Worm (Caenorhabditis elegans) whole organism, L1 larva: ENCODE data around the gene cdr-7.

Experiments used
- C04F5.9 ChIP-seq: sonication (generic microtip); optimal IDR thresholded peaks from 2 replicates; lab custom pipeline; 2016; ENCODE audit warnings: missing genetic modification characterization, missing compliant biosample characterization
- C34B4.2 ChIP-seq: sonication (generic microtip); optimal IDR thresholded peaks from 2 replicates; lab custom pipeline; 2017; ENCODE audit warnings: mild to moderate bottlenecking, missing genetic modification characterization, missing compliant biosample characterization
- aha-1 ChIP-seq: fragments of 150-350 bp; optimal IDR thresholded peaks from 2 replicates; lab custom pipeline; 2014; ENCODE audit warnings: missing biosample characterization, missing genetic modification characterization
- alr-1 ChIP-seq: fragments of 200-800 bp; sonication (Bioruptor generic); optimal IDR thresholded peaks from 2 replicates; lab custom pipeline; 2018; ENCODE audit warnings: borderline replicate concordance, mild to moderate bottlenecking, missing genetic modification characterization, missing compliant biosample characterization
- ama-1 ChIP-seq: fragments of 150-350 bp; optimal IDR thresholded peaks from 2 replicates; lab custom pipeline; 2014
- ceh-63 ChIP-seq: fragments of 200-800 bp; sonication (Bioruptor generic); optimal IDR thresholded peaks from 2 replicates; lab custom pipeline; 2018; ENCODE audit warnings: mild to moderate bottlenecking, missing genetic modification characterization, missing compliant biosample characterization
- ceh-82 ChIP-seq, 3 experiments: fragments of 150-350 bp in 1 of 3; sonication (generic microtip) in 2 of 3; optimal IDR thresholded peaks; 2 replicates each; lab custom pipeline; 2014 to 2017; ENCODE audit warnings: missing biosample characterization in 3 of 3, missing genetic modification characterization in 3 of 3
- ceh-88 ChIP-seq: fragments of 200-800 bp; sonication (Bioruptor generic); IDR thresholded peaks from 2 replicates; pipeline ENCODE4 v1.3.6; 2022; ENCODE audit warnings: missing genetic modification characterization, missing compliant biosample characterization
- ceh-90 ChIP-seq: sonication (generic microtip); optimal IDR thresholded peaks from 2 replicates; lab custom pipeline; 2016; ENCODE audit warnings: missing genetic modification characterization, missing compliant biosample characterization
- dpl-1 ChIP-seq, 3 experiments: fragments of 150-350 bp in 2 of 3; sonication (generic microtip) in 1 of 3; optimal IDR thresholded peaks; 2 replicates each; lab custom pipeline; 2014 to 2017; ENCODE audit warnings: missing biosample characterization in 3 of 3, missing genetic modification characterization in 3 of 3, missing genetic modification reagents in 3 of 3
- dsc-1 ChIP-seq: sonication (generic microtip); optimal IDR thresholded peaks from 2 replicates; lab custom pipeline; 2016; ENCODE audit warnings: mild to moderate bottlenecking, missing genetic modification characterization, missing compliant biosample characterization
- efl-1 ChIP-seq, 4 experiments: fragments of 150-350 bp; optimal IDR thresholded peaks in 3 of 4; peaks in 1 of 4; 1 replicate in 1 of 4; 2 replicates in 3 of 4; lab custom pipeline; 2014; ENCODE audit warnings: missing biosample characterization in 2 of 4, missing genetic modification characterization in 2 of 4, missing genetic modification reagents in 2 of 4
- egl-13 ChIP-seq: sonication (generic microtip); optimal IDR thresholded peaks from 2 replicates; lab custom pipeline; 2016; ENCODE audit warnings: missing genotype, missing genetic modification reagents, missing genetic modification characterization, missing compliant biosample characterization
- ets-5 ChIP-seq: fragments of 200-800 bp; sonication (Bioruptor generic); IDR thresholded peaks from 2 replicates; pipeline ENCODE4 v1.3.6; 2022; ENCODE audit warnings: missing genetic modification characterization, missing compliant biosample characterization
- fkh-4 ChIP-seq: sonication (generic microtip); optimal IDR thresholded peaks from 2 replicates; lab custom pipeline; 2016; ENCODE audit warnings: missing compliant biosample characterization, missing genetic modification characterization, borderline replicate concordance
- hlh-4 ChIP-seq: sonication (generic microtip); optimal IDR thresholded peaks from 2 replicates; lab custom pipeline; 2016; ENCODE audit warnings: mild to moderate bottlenecking, missing genetic modification characterization, missing compliant biosample characterization
- irx-1 ChIP-seq: sonication (generic microtip); optimal IDR thresholded peaks from 2 replicates; lab custom pipeline; 2016; ENCODE audit warnings: missing genetic modification characterization, missing compliant biosample characterization
- lin-14 ChIP-seq: fragments of 200-800 bp; sonication (Bioruptor generic); optimal IDR thresholded peaks from 2 replicates; lab custom pipeline; 2018; ENCODE audit warnings: mild to moderate bottlenecking, missing genetic modification characterization, moderate library complexity, missing compliant biosample characterization
- lsy-2 ChIP-seq, 2 experiments: fragments of 150-350 bp; optimal IDR thresholded peaks; 2 replicates each; lab custom pipeline; 2014; ENCODE audit warnings: missing biosample characterization in 2 of 2, missing genetic modification characterization in 2 of 2
- mab-9 ChIP-seq: fragments of 200-800 bp; sonication (Bioruptor generic); IDR thresholded peaks from 2 replicates; pipeline ENCODE4 v1.3.6; 2022; ENCODE audit warnings: missing genetic modification reagents, missing genetic modification characterization, missing compliant biosample characterization
- mef-2 ChIP-seq: fragments of 150-350 bp; optimal IDR thresholded peaks from 2 replicates; lab custom pipeline; 2014; ENCODE audit warnings: missing biosample characterization, missing genetic modification characterization
- nhr-11 ChIP-seq: fragments of 150-350 bp; optimal IDR thresholded peaks from 2 replicates; lab custom pipeline; 2014; ENCODE audit warnings: missing biosample characterization, missing genetic modification characterization
- nhr-19 ChIP-seq: fragments of 200-800 bp; sonication (Bioruptor generic); conservative IDR thresholded peaks from 2 replicates; pipeline ENCODE4 v1.3.6; 2022; ENCODE audit warnings: missing genetic modification characterization, missing compliant biosample characterization
- nhr-20 ChIP-seq: sonication (generic microtip); optimal IDR thresholded peaks from 2 replicates; lab custom pipeline; 2016; ENCODE audit warnings: mild to moderate bottlenecking, missing genetic modification characterization, missing compliant biosample characterization
- nhr-77 ChIP-seq: fragments of 150-350 bp; optimal IDR thresholded peaks from 2 replicates; lab custom pipeline; 2014; ENCODE audit warnings: missing biosample characterization, missing genetic modification characterization
- nhr-84 ChIP-seq: sonication (generic microtip); optimal IDR thresholded peaks from 2 replicates; lab custom pipeline; 2017; ENCODE audit warnings: missing biosample characterization, missing genetic modification characterization
- nhr-85 ChIP-seq: sonication (generic microtip); peaks from one replicate; lab custom pipeline; 2016; ENCODE audit warnings: missing genetic modification characterization, inconsistent platforms, missing compliant biosample characterization
- pax-3 ChIP-seq: fragments of 200-800 bp; sonication (Bioruptor generic); optimal IDR thresholded peaks from 2 replicates; lab custom pipeline; 2018; ENCODE audit warnings: mild to moderate bottlenecking, missing genetic modification characterization, moderate library complexity, missing compliant biosample characterization
- sup-37 ChIP-seq: fragments of 200-800 bp; sonication (Bioruptor generic); optimal IDR thresholded peaks from 2 replicates; lab custom pipeline; 2018; ENCODE audit warnings: mild to moderate bottlenecking, missing genetic modification characterization, missing compliant biosample characterization
- swsn-7 ChIP-seq: sonication (generic microtip); optimal IDR thresholded peaks from 2 replicates; lab custom pipeline; 2016; ENCODE audit warnings: missing genetic modification characterization, missing compliant biosample characterization
- ztf-11 ChIP-seq, 2 experiments: sonication (generic microtip); optimal IDR thresholded peaks; 2 replicates each; lab custom pipeline; 2016 to 2017; ENCODE audit warnings: missing genetic modification characterization in 2 of 2, missing biosample characterization in 1 of 2, missing compliant biosample characterization in 1 of 2
- ztf-4 ChIP-seq: fragments of 150-350 bp; optimal IDR thresholded peaks from 2 replicates; lab custom pipeline; 2014; ENCODE audit warnings: missing biosample characterization, missing genetic modification characterization

The cdr-7 gene

ce11 chrV:12433105-12433504, 21.2 kb upstream of the cdr-7 start (continued):
- TF ChIP-seq alr-1 (tag; lab: Kevin White, UChicago) (no peak), egl-13 (tag; lab: Kevin White, UChicago) (no peak)

ce11 chrV:12432111-12432510, 20.2 kb upstream of the cdr-7 start, which contains the start of gene C54D10.13:
TSS of gene C54D10.13 (minus strand) at chrV:12432289.
- TF ChIP-seq dsc-1 (tag; lab: Kevin White, UChicago): no peak
- no peak for TF ChIP-seq nhr-77 (tag; lab: Kevin White, UChicago)
- no peak for TF ChIP-seq lin-14 (GFP tag; lab: Kevin White, UChicago)
- no peak for TF ChIP-seq ceh-82 (tag; optimal IDR thresholded peaks at IDR 0.05; lab: Kevin White, UChicago)
- TF ChIP-seq ceh-88 (GFP tag; lab: Robert Waterston, UW): no peak
- no peak for TF ChIP-seq nhr-19 (GFP tag; lab: Robert Waterston, UW)
- TF ChIP-seq nhr-20 (tag; lab: Kevin White, UChicago): no peak
- TF ChIP-seq ceh-63: no peak
- no peak for TF ChIP-seq dpl-1 (GFP tag; optimal IDR thresholded peaks at IDR 0.05; lab: Kevin White, UChicago)
- no peak for TF ChIP-seq C34B4.2 (tag; lab: Kevin White, UChicago)
- TF ChIP-seq mab-9 (GFP tag; lab: Robert Waterston, UW): no peak
- TF ChIP-seq efl-1 (optimal IDR thresholded peaks at IDR 0.05; lab: Kevin White, UChicago): no peak
- no peak for TF ChIP-seq efl-1 (GFP tag; optimal IDR thresholded peaks at IDR 0.05 in 1 of 2; lab: Kevin White, UChicago)
- TF ChIP-seq nhr-84: no peak
- TF ChIP-seq ztf-11 (tag; optimal IDR thresholded peaks at IDR 0.05; lab: Kevin White, UChicago): no peak
- TF ChIP-seq ama-1 (lab: Kevin White, UChicago): no peak
- TF ChIP-seq fkh-4 (tag; lab: Kevin White, UChicago): no peak
- no peak for TF ChIP-seq ztf-4 (tag; lab: Kevin White, UChicago)
- TF ChIP-seq alr-1 (tag; lab: Kevin White, UChicago): no peak

- TF ChIP-seq ets-5 (GFP tag; lab: Robert Waterston, UW) (no peak), aha-1 (tag; lab: Kevin White, UChicago) (no peak), hlh-4 (no peak), nhr-19 (GFP tag; lab: Robert Waterston, UW) (no peak), alr-1 (tag; lab: Kevin White, UChicago) (no peak), pax-3 (tag; lab: Kevin White, UChicago) (no peak), lsy-2 (tag; optimal IDR thresholded peaks at IDR 0.05; lab: Kevin White, UChicago) (no peak), ama-1 (lab: Kevin White, UChicago) (no peak)
- TF ChIP-seq, all 84 proteins: peak for 0
Measured at ce11 chrV:12429039-12429438, 17.1 kb upstream of the cdr-7 start, which contains the start of gene C54D10.5. TSS of gene C54D10.5 (plus strand) at chrV:12429339.

ce11 chrV:12427826-12428225, 15.9 kb upstream of the cdr-7 start:
- TF ChIP-seq sup-37 (GFP tag; lab: Kevin White, UChicago): no peak
- no peak for TF ChIP-seq nhr-11 (tag; lab: Kevin White, UChicago)
- no peak for TF ChIP-seq C04F5.9 (tag; lab: Kevin White, UChicago)
- no peak for TF ChIP-seq mab-9 (GFP tag; lab: Robert Waterston, UW)
- peak; percentile 70 for TF ChIP-seq pax-3 (tag; lab: Kevin White, UChicago)
- peak; percentile 51 for TF ChIP-seq dsc-1 (tag; lab: Kevin White, UChicago)
- TF ChIP-seq, all 84 proteins: peak for 2

- TF ChIP-seq lin-14 (GFP tag; lab: Kevin White, UChicago): peak; percentile 48
- no peak for TF ChIP-seq irx-1 (tag; lab: Kevin White, UChicago)
Measured at ce11 chrV:12421360-12421759, 9.4 kb upstream of the cdr-7 start.

- no peak for TF ChIP-seq ceh-90 (tag; lab: Kevin White, UChicago)
- TF ChIP-seq swsn-7 (tag; lab: Kevin White, UChicago): no peak
- TF ChIP-seq mef-2: no peak
- no peak for TF ChIP-seq C34B4.2 (tag; lab: Kevin White, UChicago)
- TF ChIP-seq C04F5.9 (tag; lab: Kevin White, UChicago): no peak
- no peak for TF ChIP-seq dsc-1 (tag; lab: Kevin White, UChicago)
- no peak for TF ChIP-seq ceh-63
- TF ChIP-seq nhr-85: no peak
Measured at ce11 chrV:12420843-12421242, 8.9 kb upstream of the cdr-7 start, which contains the start of gene C54D10.4. TSS of gene C54D10.4 (minus strand) at chrV:12420943.
